Fruit fly (Drosophila melanogaster) whole organism, embryonic: ENCODE data around the gene CG3690.

Experiments
- Aef1 ChIP-seq: fragments of 200-800 bp; sonication (Bioruptor generic); IDR thresholded peaks from 3 replicates; pipeline ENCODE4 v1.3.6; 2022; ENCODE audit warnings: missing biosample characterization, missing genetic modification characterization
- B-H1 ChIP-seq: fragments of 200-800 bp; sonication (Bioruptor generic); IDR thresholded peaks from 3 replicates; pipeline ENCODE4 v1.3.6; 2022; ENCODE audit warnings: missing biosample characterization, missing genetic modification characterization
- BtbVII ChIP-seq: fragments of 200-800 bp; sonication (Bioruptor generic); optimal IDR thresholded peaks from 3 replicates; lab custom pipeline; 2017; ENCODE audit warnings: missing biosample characterization, mild to moderate bottlenecking, missing genetic modification characterization
- CG11247 ChIP-seq: fragments of 200-800 bp; sonication (Bioruptor generic); IDR thresholded peaks from 2 replicates; pipeline ENCODE4 v1.3.6; 2022; ENCODE audit warnings: missing biosample characterization, missing genetic modification characterization
- CG12299 ChIP-seq: fragments of 200-800 bp; sonication (Bioruptor generic); optimal IDR thresholded peaks from 2 replicates; lab custom pipeline; 2018; ENCODE audit warnings: missing biosample characterization, mild to moderate bottlenecking, missing genetic modification characterization
- CG13296 ChIP-seq: fragments of 200-800 bp; sonication (Bioruptor generic); optimal IDR thresholded peaks from 3 replicates; lab custom pipeline; 2018; ENCODE audit warnings: missing biosample characterization, mild to moderate bottlenecking, missing genetic modification characterization
- CG1603 ChIP-seq: fragments of 200-800 bp; sonication (Bioruptor generic); optimal IDR thresholded peaks from 2 replicates; lab custom pipeline; 2019; ENCODE audit warnings: missing biosample characterization, mild to moderate bottlenecking, missing genetic modification characterization, moderate library complexity
- CG17802 ChIP-seq: fragments of 200-800 bp; sonication (Bioruptor generic); optimal IDR thresholded peaks from 2 replicates; lab custom pipeline; 2018; ENCODE audit warnings: missing biosample characterization, mild to moderate bottlenecking, missing genetic modification characterization, moderate library complexity
- CG18011 ChIP-seq: fragments of 200-800 bp; sonication (Bioruptor generic); optimal IDR thresholded peaks from 2 replicates; lab custom pipeline; 2017; ENCODE audit warnings: missing biosample characterization, missing genetic modification characterization, mild to moderate bottlenecking, moderate library complexity, missing genotype
- CG1832 ChIP-seq: fragments of 200-800 bp; sonication (Bioruptor generic); optimal IDR thresholded peaks from 2 replicates; lab custom pipeline; 2017; ENCODE audit warnings: missing biosample characterization, mild to moderate bottlenecking, missing genetic modification characterization, inconsistent platforms
- CG2129 ChIP-seq: fragments of 200-800 bp; sonication (Bioruptor generic); IDR thresholded peaks from 2 replicates; pipeline ENCODE4 v1.3.6; 2022; ENCODE audit warnings: missing biosample characterization, missing genetic modification characterization; ENCODE audit not compliant: partially characterized antibody
- CG2889 ChIP-seq: fragments of 200-800 bp; sonication (Bioruptor generic); IDR thresholded peaks from 3 replicates; pipeline ENCODE4 v1.3.6; 2022; ENCODE audit warnings: missing biosample characterization, missing genetic modification characterization
- CG30403 ChIP-seq: fragments of 200-800 bp; sonication (Bioruptor generic); optimal IDR thresholded peaks from 3 replicates; lab custom pipeline; 2016; ENCODE audit warnings: missing biosample characterization, missing genetic modification characterization
- CG31224 ChIP-seq: fragments of 200-800 bp; sonication (Bioruptor generic); IDR thresholded peaks from 2 replicates; pipeline ENCODE4 v1.3.6; 2022; ENCODE audit warnings: missing biosample characterization, missing genetic modification characterization
- CG31441 ChIP-seq: fragments of 200-800 bp; sonication (Bioruptor generic); IDR thresholded peaks from 2 replicates; pipeline ENCODE4 v1.3.6; 2022; ENCODE audit warnings: missing biosample characterization, missing genetic modification characterization
- CG32532 ChIP-seq: fragments of 200-800 bp; sonication (Bioruptor generic); IDR thresholded peaks from 2 replicates; pipeline ENCODE4 v1.3.6; 2022; ENCODE audit warnings: missing biosample characterization, missing genetic modification characterization
- CG42726 ChIP-seq: fragments of 200-800 bp; sonication (Bioruptor generic); IDR thresholded peaks from 2 replicates; pipeline ENCODE4 v1.3.6; 2022; ENCODE audit warnings: missing biosample characterization, missing genetic modification characterization; ENCODE audit not compliant: partially characterized antibody
- CG4730 ChIP-seq: fragments of 200-800 bp; sonication (Bioruptor generic); IDR thresholded peaks from 2 replicates; pipeline ENCODE4 v1.3.6; 2022; ENCODE audit warnings: missing biosample characterization, missing genetic modification characterization
- Deaf1 ChIP-seq: fragments of 200-800 bp; optimal IDR thresholded peaks from 3 replicates; lab custom pipeline; 2019; ENCODE audit warnings: missing biosample characterization, mild to moderate bottlenecking, missing genetic modification characterization, moderate library complexity
- HmgD ChIP-seq: fragments of 200-800 bp; sonication (Bioruptor generic); optimal IDR thresholded peaks from 3 replicates; lab custom pipeline; 2016; ENCODE audit warnings: missing biosample characterization, missing genetic modification characterization
- Hr51 ChIP-seq, 2 experiments: fragments of 200-800 bp; sonication (Bioruptor generic); optimal IDR thresholded peaks; 2 replicates in 1 of 2; 3 replicates in 1 of 2; lab custom pipeline; 2016 to 2018; ENCODE audit warnings: missing biosample characterization in 2 of 2, missing genetic modification characterization in 2 of 2, mild to moderate bottlenecking in 1 of 2, moderate library complexity in 1 of 2
- Lhr ChIP-seq: fragments of 200-800 bp; sonication (Bioruptor generic); optimal IDR thresholded peaks from 3 replicates; lab custom pipeline; 2017; ENCODE audit warnings: mild to moderate bottlenecking, missing biosample characterization, missing genetic modification reagents, missing genetic modification characterization
- Max ChIP-seq: fragments of 200-800 bp; sonication (Bioruptor generic); optimal IDR thresholded peaks from 2 replicates; lab custom pipeline; 2016; ENCODE audit warnings: missing biosample characterization, mild to moderate bottlenecking, missing genetic modification characterization
- Meics ChIP-seq: fragments of 200-800 bp; sonication (Bioruptor generic); optimal IDR thresholded peaks from 2 replicates; lab custom pipeline; 2017; ENCODE audit warnings: missing biosample characterization, mild to moderate bottlenecking, missing genetic modification characterization
- Pdp1 ChIP-seq, 2 experiments: fragments of 200-800 bp; sonication (Bioruptor generic); optimal IDR thresholded peaks; 3 replicates each; lab custom pipeline; 2016; ENCODE audit warnings: missing biosample characterization in 2 of 2, missing genetic modification characterization in 2 of 2, mild to moderate bottlenecking in 1 of 2, moderate library complexity in 1 of 2
- Side ChIP-seq: fragments of 200-800 bp; sonication (Bioruptor generic); optimal IDR thresholded peaks from 2 replicates; lab custom pipeline; 2016; ENCODE audit warnings: missing biosample characterization, missing genetic modification characterization
- Trl ChIP-seq, 3 experiments: fragments of >200 bp in 2 of 3; fragments of 200-800 bp in 1 of 3; sonication (Bioruptor generic) in 1 of 3; optimal IDR thresholded peaks; 2 replicates in 1 of 3; 3 replicates in 2 of 3; lab custom pipeline; 2016 to 2017; ENCODE audit warnings: missing biosample characterization in 1 of 3, missing genetic modification characterization in 1 of 3
- abd-A ChIP-seq: fragments of 200-800 bp; sonication (Bioruptor generic); optimal IDR thresholded peaks from 3 replicates; lab custom pipeline; 2019; ENCODE audit warnings: missing biosample characterization, mild to moderate bottlenecking, missing genetic modification characterization, moderate library complexity
- br ChIP-seq: fragments of >200 bp; optimal IDR thresholded peaks from 2 replicates; lab custom pipeline; 2017
- btn ChIP-seq: fragments of 200-800 bp; sonication (Bioruptor generic); optimal IDR thresholded peaks from 2 replicates; lab custom pipeline; 2016; ENCODE audit warnings: missing biosample characterization, missing genetic modification characterization
- cg ChIP-seq: fragments of 200-800 bp; sonication (Bioruptor generic); optimal IDR thresholded peaks from 3 replicates; lab custom pipeline; 2019; ENCODE audit warnings: missing biosample characterization, mild to moderate bottlenecking, missing genetic modification characterization, moderate library complexity
- cwo ChIP-seq: fragments of 200-800 bp; sonication (Bioruptor generic); optimal IDR thresholded peaks from 3 replicates; lab custom pipeline; 2017; ENCODE audit warnings: missing biosample characterization, missing genetic modification characterization, mild to moderate bottlenecking, moderate library complexity, missing genetic modification reagents
- disco-r ChIP-seq: fragments of 200-800 bp; sonication (Bioruptor generic); optimal IDR thresholded peaks from 2 replicates; lab custom pipeline; 2016; ENCODE audit warnings: missing biosample characterization, missing genetic modification characterization
- fd102C ChIP-seq: fragments of 200-800 bp; sonication (Bioruptor generic); optimal IDR thresholded peaks from 2 replicates; lab custom pipeline; 2018; ENCODE audit warnings: missing biosample characterization, mild to moderate bottlenecking, missing genetic modification characterization, moderate library complexity
- gce ChIP-seq: fragments of 200-800 bp; sonication (Bioruptor generic); IDR thresholded peaks from 3 replicates; pipeline ENCODE4 v1.3.6; 2022; ENCODE audit warnings: missing biosample characterization, missing genetic modification characterization
- gsb ChIP-seq: fragments of 200-800 bp; sonication (Bioruptor generic); IDR thresholded peaks from 2 replicates; pipeline ENCODE4 v1.3.6; 2022; ENCODE audit warnings: missing biosample characterization, missing genetic modification characterization
- nerfin-1 ChIP-seq: fragments of 200-800 bp; sonication (Bioruptor generic); optimal IDR thresholded peaks from 3 replicates; lab custom pipeline; 2019; ENCODE audit warnings: missing biosample characterization, mild to moderate bottlenecking, missing genetic modification characterization, moderate library complexity
- pho ChIP-seq: fragments of 200-800 bp; sonication (Bioruptor generic); optimal IDR thresholded peaks from 2 replicates; lab custom pipeline; 2016; ENCODE audit warnings: missing biosample characterization, missing genetic modification characterization
- repo ChIP-seq: fragments of 200-800 bp; sonication (Bioruptor generic); optimal IDR thresholded peaks from 2 replicates; lab custom pipeline; 2016; ENCODE audit warnings: missing biosample characterization, missing genetic modification characterization
- rib ChIP-seq: fragments of 200-800 bp; sonication (Bioruptor generic); IDR thresholded peaks from 2 replicates; pipeline ENCODE4 v1.3.6; 2022; ENCODE audit warnings: missing biosample characterization, missing genetic modification characterization
- sisA ChIP-seq: fragments of 200-800 bp; sonication (Bioruptor generic); IDR thresholded peaks from 2 replicates; pipeline ENCODE4 v1.3.6; 2022; ENCODE audit warnings: missing biosample characterization, missing genetic modification characterization
- slp2 ChIP-seq: fragments of 200-800 bp; sonication (Bioruptor generic); optimal IDR thresholded peaks from 2 replicates; lab custom pipeline; 2016; ENCODE audit warnings: missing biosample characterization, missing genetic modification characterization
- so ChIP-seq: fragments of 200-800 bp; sonication (Bioruptor generic); IDR thresholded peaks from 3 replicates; pipeline ENCODE4 v1.3.6; 2022; ENCODE audit warnings: missing biosample characterization, missing genetic modification characterization
- tll ChIP-seq, 2 experiments: fragments of 200-800 bp in 1 of 2; fragments of >200 bp in 1 of 2; sonication (Bioruptor generic) in 1 of 2; optimal IDR thresholded peaks; 2 replicates each; lab custom pipeline; 2017 to 2019; ENCODE audit warnings: missing biosample characterization in 2 of 2, missing genetic modification characterization in 2 of 2, mild to moderate bottlenecking in 1 of 2, moderate library complexity in 1 of 2
- trh ChIP-seq: fragments of 200-800 bp; sonication (Bioruptor generic); optimal IDR thresholded peaks from 2 replicates; lab custom pipeline; 2016; ENCODE audit warnings: missing biosample characterization, missing genetic modification characterization
- ttk ChIP-seq: fragments of 200-800 bp; sonication (Bioruptor generic); IDR thresholded peaks from 2 replicates; pipeline ENCODE4 v2.1.2; 2022; ENCODE audit warnings: missing biosample characterization, missing genetic modification characterization
- wdn ChIP-seq: fragments of 200-800 bp; sonication (Bioruptor generic); IDR thresholded peaks from 2 replicates; pipeline ENCODE4 v1.3.6; 2022; ENCODE audit warnings: missing biosample characterization, missing genetic modification characterization
- zf30C ChIP-seq: fragments of 200-800 bp; sonication (Bioruptor generic); optimal IDR thresholded peaks from 3 replicates; lab custom pipeline; 2018; ENCODE audit warnings: missing biosample characterization, mild to moderate bottlenecking, missing genetic modification characterization
- zfh1 ChIP-seq: fragments of 200-800 bp; sonication (Bioruptor generic); IDR thresholded peaks from 3 replicates; pipeline ENCODE4 v1.3.6; 2022; ENCODE audit warnings: missing biosample characterization, missing genetic modification characterization

The CG3690 gene

dm6 chrX:900725-901345 lies 50.9 kb downstream of the CG3690 start (continued):
- TF ChIP-seq sisA (GFP tag; lab: Robert Waterston, UW) (peak; percentile 83), Meics (GFP tag; lab: Kevin White, UChicago) (peak; percentile 78), CG31224 (GFP tag; lab: Robert Waterston, UW) (peak; percentile 70), CG42726 (GFP tag; lab: Robert Waterston, UW) (no peak), gce (GFP tag; lab: Robert Waterston, UW) (0 out of 3 replicates have a peak, but pooled peaks have one; percentile 31), slp2 (GFP tag; lab: Kevin White, UChicago) (peak; percentile 67), CG1603 (tag; lab: Kevin White, UChicago) (peak; percentile 93), zfh1 (GFP tag; lab: Robert Waterston, UW) (peak; percentile 87), Pdp1 (GFP tag; optimal IDR thresholded peaks at IDR 0.05; lab: Kevin White, UChicago) (peak; percentile 71 to 87), CG18011 (GFP tag; lab: Kevin White, UChicago) (peak; percentile 56), ttk (GFP tag; lab: Robert Waterston, UW) (peak; percentile 83), Aef1 (peak; percentile 73), fd102C (GFP tag; lab: Kevin White, UChicago) (peak; percentile 17), br (lab: Kevin White, UChicago) (no peak), cg (no peak), trh (GFP tag; lab: Kevin White, UChicago) (no peak), btn (GFP tag; lab: Kevin White, UChicago) (peak; percentile 56), rib (GFP tag; lab: Robert Waterston, UW) (peak; percentile 61; the same call in 1 of the 2 replicates), Max (GFP tag; lab: Kevin White, UChicago) (peak; percentile 53), CG30403 (GFP tag; lab: Kevin White, UChicago) (peak; percentile 83), zf30C (GFP tag; lab: Kevin White, UChicago) (no peak), B-H1 (GFP tag; lab: Robert Waterston, UW) (peak; percentile 60), CG12299 (peak; percentile 67), so (GFP tag; lab: Robert Waterston, UW) (peak; percentile 36; the same call in 1 of the 3 replicates), nerfin-1 (tag; lab: Kevin White, UChicago) (peak; percentile 54), wdn (GFP tag; lab: Robert Waterston, UW) (peak; percentile 33; the same call in 1 of the 2 replicates), Deaf1 (peak; percentile 43), tll (GFP tag; optimal IDR thresholded peaks at IDR 0.05; lab: Kevin White, UChicago) (no peak), CG32532 (peak; percentile 81), HmgD (GFP tag; lab: Kevin White, UChicago) (peak; percentile 53), CG13296 (GFP tag; lab: Kevin White, UChicago) (peak; percentile 74), Lhr (GFP tag; lab: Kevin White, UChicago) (no peak), BtbVII (GFP tag; lab: Kevin White, UChicago) (peak; percentile 61), CG4730 (GFP tag; lab: Robert Waterston, UW) (peak; percentile 54; the same call in 1 of the 2 replicates), Side (GFP tag; lab: Kevin White, UChicago) (peak; percentile 86), CG31441 (GFP tag; lab: Robert Waterston, UW) (peak; percentile 79), gsb (GFP tag; lab: Robert Waterston, UW) (peak; percentile 44; the same call in 1 of the 2 replicates), repo (GFP tag; lab: Kevin White, UChicago) (peak; percentile 60), abd-A (no peak), disco-r (GFP tag; lab: Kevin White, UChicago) (peak; percentile 9), Trl (optimal IDR thresholded peaks at IDR 0.05; lab: Kevin White, UChicago) (peak; percentile 71 to 78), Trl (GFP tag; optimal IDR thresholded peaks at IDR 0.05; lab: Kevin White, UChicago) (peak; percentile 83), CG2129 (GFP tag; lab: Robert Waterston, UW) (no peak), Hr51 (GFP tag; optimal IDR thresholded peaks at IDR 0.05; lab: Kevin White, UChicago) (peak; percentile 41 to 86), CG17802 (tag; lab: Kevin White, UChicago) (peak; percentile 30), CG2889 (GFP tag; lab: Robert Waterston, UW) (0 out of 3 replicates have a peak, but pooled peaks have one; percentile 20), CG1832 (GFP tag; lab: Kevin White, UChicago) (no peak), cwo (GFP tag; lab: Kevin White, UChicago) (peak; percentile 69), CG11247 (peak; percentile 73), pho (peak; percentile 60)
